Fruit fly (Drosophila melanogaster) whole organism, embryonic: ENCODE measurements around the gene Hsp67Ba.

Experiments
- Asciz ChIP-seq: fragments of 200-800 bp; sonication (Bioruptor generic); optimal IDR thresholded peaks from 2 replicates; lab custom pipeline; 2017; ENCODE audit warnings: missing biosample characterization, mild to moderate bottlenecking, missing genetic modification characterization, missing genetic modification reagents
- B-H2 ChIP-seq: fragments of 200-800 bp; sonication (Bioruptor generic); optimal IDR thresholded peaks from 2 replicates; lab custom pipeline; 2018; ENCODE audit warnings: missing biosample characterization, mild to moderate bottlenecking, missing genetic modification characterization
- Bgb ChIP-seq: fragments of 200-800 bp; sonication (Bioruptor generic); IDR thresholded peaks from 2 replicates; pipeline ENCODE4 v1.3.6; 2022; ENCODE audit warnings: missing biosample characterization, missing genetic modification characterization; ENCODE audit not compliant: partially characterized antibody
- BtbVII ChIP-seq: fragments of 200-800 bp; sonication (Bioruptor generic); optimal IDR thresholded peaks from 3 replicates; lab custom pipeline; 2017; ENCODE audit warnings: missing biosample characterization, mild to moderate bottlenecking, missing genetic modification characterization
- CG10543 ChIP-seq: fragments of 200-800 bp; sonication (Bioruptor generic); optimal IDR thresholded peaks from 3 replicates; lab custom pipeline; 2017; ENCODE audit warnings: missing biosample characterization, mild to moderate bottlenecking, missing genetic modification characterization, moderate library complexity
- CG11247 ChIP-seq: fragments of 200-800 bp; sonication (Bioruptor generic); IDR thresholded peaks from 2 replicates; pipeline ENCODE4 v1.3.6; 2022; ENCODE audit warnings: missing biosample characterization, missing genetic modification characterization
- CG11456 ChIP-seq: fragments of 200-800 bp; sonication (Bioruptor generic); IDR thresholded peaks from 3 replicates; pipeline ENCODE4 v1.3.6; 2022; ENCODE audit warnings: missing biosample characterization, missing genetic modification characterization
- CG14441 ChIP-seq: fragments of 200-800 bp; sonication (Bioruptor generic); IDR thresholded peaks from 2 replicates; pipeline ENCODE4 v1.3.6; 2022; ENCODE audit warnings: missing biosample characterization, missing genetic modification characterization
- CG1529 ChIP-seq: fragments of 200-800 bp; sonication (Bioruptor generic); optimal IDR thresholded peaks from 3 replicates; lab custom pipeline; 2018; ENCODE audit warnings: missing biosample characterization, missing genetic modification characterization
- CG17568 ChIP-seq: fragments of 200-800 bp; sonication (Bioruptor generic); optimal IDR thresholded peaks from 2 replicates; lab custom pipeline; 2018; ENCODE audit warnings: missing biosample characterization, mild to moderate bottlenecking, missing genetic modification characterization, moderate library complexity
- CG17912 ChIP-seq: fragments of 200-800 bp; sonication (Bioruptor generic); optimal IDR thresholded peaks from 2 replicates; lab custom pipeline; 2018; ENCODE audit warnings: missing biosample characterization, mild to moderate bottlenecking, missing genetic modification characterization
- CG30020 ChIP-seq: fragments of 200-800 bp; optimal IDR thresholded peaks from 2 replicates; lab custom pipeline; 2019; ENCODE audit warnings: missing biosample characterization, mild to moderate bottlenecking, missing genetic modification characterization, moderate library complexity
- CG4424 ChIP-seq: fragments of 200-800 bp; sonication (Bioruptor generic); optimal IDR thresholded peaks from 3 replicates; lab custom pipeline; 2016; ENCODE audit warnings: missing biosample characterization, missing genetic modification characterization
- CG7372 ChIP-seq: fragments of 200-800 bp; sonication (Bioruptor generic); IDR thresholded peaks from 2 replicates; pipeline ENCODE4 v1.3.6; 2022; ENCODE audit warnings: missing biosample characterization, missing genetic modification characterization
- CG7839 ChIP-seq: fragments of 200-800 bp; sonication (Bioruptor generic); optimal IDR thresholded peaks from 3 replicates; lab custom pipeline; 2018; ENCODE audit warnings: missing biosample characterization, mild to moderate bottlenecking, missing genetic modification characterization, moderate library complexity
- CG8290 ChIP-seq, 3 experiments: fragments of 200-800 bp; sonication (Bioruptor generic); optimal IDR thresholded peaks; 2 replicates each; lab custom pipeline; 2016 to 2019; ENCODE audit warnings: missing biosample characterization in 3 of 3, missing genetic modification characterization in 3 of 3, mild to moderate bottlenecking in 2 of 3, moderate library complexity in 1 of 3
- CG9215 ChIP-seq: fragments of 200-800 bp; sonication (Bioruptor generic); IDR thresholded peaks from 2 replicates; pipeline ENCODE4 v1.3.6; 2022; ENCODE audit warnings: missing biosample characterization, missing genetic modification characterization
- CTCF ChIP-seq: fragments of 200-800 bp; sonication (Bioruptor generic); optimal IDR thresholded peaks from 2 replicates; lab custom pipeline; 2017; ENCODE audit warnings: missing biosample characterization, mild to moderate bottlenecking, missing genetic modification characterization, moderate library complexity
- Chrac-16 ChIP-seq: fragments of 200-800 bp; sonication (Bioruptor generic); optimal IDR thresholded peaks from 3 replicates; lab custom pipeline; 2016; ENCODE audit warnings: missing biosample characterization, missing genetic modification characterization
- Fer3 ChIP-seq: fragments of 200-800 bp; sonication (Bioruptor generic); optimal IDR thresholded peaks from 2 replicates; lab custom pipeline; 2018; ENCODE audit warnings: missing biosample characterization, mild to moderate bottlenecking, missing genetic modification characterization, moderate library complexity
- H15 ChIP-seq: fragments of 200-800 bp; sonication (Bioruptor generic); IDR thresholded peaks from 3 replicates; pipeline ENCODE4 v1.3.6; 2022; ENCODE audit warnings: missing biosample characterization, missing genetic modification characterization
- H2.0 ChIP-seq: fragments of 200-800 bp; sonication (Bioruptor generic); IDR thresholded peaks from 2 replicates; pipeline ENCODE4 v1.3.6; 2022; ENCODE audit warnings: missing biosample characterization, missing genetic modification characterization
- HHEX ChIP-seq: fragments of 200-800 bp; sonication (Bioruptor generic); optimal IDR thresholded peaks from 3 replicates; lab custom pipeline; 2017; ENCODE audit warnings: missing biosample characterization, mild to moderate bottlenecking, missing genetic modification characterization, missing genetic modification reagents
- Hmr ChIP-seq: fragments of 200-800 bp; sonication (Bioruptor generic); optimal IDR thresholded peaks from 3 replicates; lab custom pipeline; 2017; ENCODE audit warnings: mild to moderate bottlenecking, missing biosample characterization, missing genetic modification reagents, missing genetic modification characterization
- Hr3 ChIP-seq: fragments of 200-800 bp; sonication (Bioruptor generic); optimal IDR thresholded peaks from 3 replicates; lab custom pipeline; 2016; ENCODE audit warnings: missing biosample characterization, missing genetic modification characterization
- Hr51 ChIP-seq, 2 experiments: fragments of 200-800 bp; sonication (Bioruptor generic); optimal IDR thresholded peaks; 2 replicates in 1 of 2; 3 replicates in 1 of 2; lab custom pipeline; 2016 to 2018; ENCODE audit warnings: missing biosample characterization in 2 of 2, missing genetic modification characterization in 2 of 2, mild to moderate bottlenecking in 1 of 2, moderate library complexity in 1 of 2
- Hsf ChIP-seq: fragments of 200-800 bp; sonication (Bioruptor generic); optimal IDR thresholded peaks from 3 replicates; lab custom pipeline; 2016; ENCODE audit warnings: missing biosample characterization, missing genetic modification characterization
- NFAT ChIP-seq: fragments of 200-800 bp; sonication (Bioruptor generic); IDR thresholded peaks from 2 replicates; pipeline ENCODE4 v1.3.6; 2022; ENCODE audit warnings: missing biosample characterization, missing genetic modification characterization
- Nf-YA ChIP-seq: fragments of 200-800 bp; sonication (Bioruptor generic); IDR thresholded peaks from 2 replicates; pipeline ENCODE4 v1.3.6; 2022; ENCODE audit warnings: missing biosample characterization, missing genetic modification characterization
- Rfx ChIP-seq: fragments of 200-800 bp; sonication (Bioruptor generic); IDR thresholded peaks from 2 replicates; pipeline ENCODE4 v1.3.6; 2022; ENCODE audit warnings: missing biosample characterization, missing genetic modification characterization
- Sox100B ChIP-seq: fragments of 200-800 bp; sonication (Bioruptor generic); optimal IDR thresholded peaks from 3 replicates; lab custom pipeline; 2018; ENCODE audit warnings: missing biosample characterization, mild to moderate bottlenecking, missing genetic modification characterization
- TFAM ChIP-seq: fragments of 200-800 bp; sonication (Bioruptor generic); optimal IDR thresholded peaks from 2 replicates; lab custom pipeline; 2017; ENCODE audit warnings: missing biosample characterization, missing genetic modification characterization, inconsistent platforms
- br ChIP-seq: fragments of >200 bp; optimal IDR thresholded peaks from 2 replicates; lab custom pipeline; 2017
- caup ChIP-seq: fragments of 200-800 bp; sonication (Bioruptor generic); optimal IDR thresholded peaks from 3 replicates; lab custom pipeline; 2017; ENCODE audit warnings: missing biosample characterization, mild to moderate bottlenecking, missing genetic modification characterization, moderate library complexity; ENCODE audit not compliant: severe bottlenecking
- chif ChIP-seq, 2 experiments: fragments of 200-800 bp; sonication (Bioruptor generic); optimal IDR thresholded peaks; 3 replicates each; lab custom pipeline; 2016; ENCODE audit warnings: missing biosample characterization in 2 of 2, missing genetic modification characterization in 2 of 2
- ci ChIP-seq: fragments of 200-800 bp; sonication (Bioruptor generic); IDR thresholded peaks from 3 replicates; pipeline ENCODE4 v1.3.6; 2022; ENCODE audit warnings: missing biosample characterization, missing genetic modification characterization
- da ChIP-seq: fragments of 200-800 bp; sonication (Bioruptor generic); optimal IDR thresholded peaks from 2 replicates; lab custom pipeline; 2016; ENCODE audit warnings: missing biosample characterization, missing genetic modification characterization
- dysf ChIP-seq: fragments of 200-800 bp; sonication (Bioruptor generic); IDR thresholded peaks from 3 replicates; pipeline ENCODE4 v1.3.6; 2022; ENCODE audit warnings: missing biosample characterization, missing genetic modification characterization
- ewg ChIP-seq: fragments of 200-800 bp; sonication (Bioruptor generic); optimal IDR thresholded peaks from 3 replicates; lab custom pipeline; 2017; ENCODE audit warnings: mild to moderate bottlenecking, missing biosample characterization, missing genetic modification reagents, missing genetic modification characterization
- gsb ChIP-seq: fragments of 200-800 bp; sonication (Bioruptor generic); IDR thresholded peaks from 2 replicates; pipeline ENCODE4 v1.3.6; 2022; ENCODE audit warnings: missing biosample characterization, missing genetic modification characterization
- hbn ChIP-seq: fragments of 200-800 bp; sonication (Bioruptor generic); IDR thresholded peaks from 2 replicates; pipeline ENCODE4 v1.3.6; 2022; ENCODE audit warnings: missing biosample characterization, missing genetic modification characterization; ENCODE audit not compliant: partially characterized antibody
- knrl ChIP-seq: fragments of 200-800 bp; sonication (Bioruptor generic); IDR thresholded peaks from 3 replicates; pipeline ENCODE4 v1.3.6; 2022; ENCODE audit warnings: missing biosample characterization, missing genetic modification characterization; ENCODE audit not compliant: partially characterized antibody
- mirr ChIP-seq: fragments of 200-800 bp; sonication (Bioruptor generic); optimal IDR thresholded peaks from 3 replicates; lab custom pipeline; 2018; ENCODE audit warnings: missing biosample characterization, mild to moderate bottlenecking, missing genetic modification characterization
- slbo ChIP-seq: fragments of 200-800 bp; sonication (Bioruptor generic); IDR thresholded peaks from 2 replicates; pipeline ENCODE4 v1.3.6; 2022; ENCODE audit warnings: missing biosample characterization, missing genetic modification characterization
- sob ChIP-seq: fragments of 200-800 bp; sonication (Bioruptor generic); IDR thresholded peaks from 2 replicates; pipeline ENCODE4 v1.3.6; 2022; ENCODE audit warnings: missing biosample characterization, missing genetic modification characterization
- tgo ChIP-seq: fragments of 200-800 bp; sonication (Bioruptor generic); IDR thresholded peaks from 3 replicates; pipeline ENCODE4 v1.3.6; 2022; ENCODE audit warnings: missing biosample characterization, missing genetic modification characterization
- tin ChIP-seq: fragments of 200-800 bp; sonication (Bioruptor generic); optimal IDR thresholded peaks from 3 replicates; lab custom pipeline; 2016; ENCODE audit warnings: missing biosample characterization, missing genetic modification characterization
- unpg ChIP-seq: fragments of 200-800 bp; sonication (Bioruptor generic); optimal IDR thresholded peaks from 3 replicates; lab custom pipeline; 2018; ENCODE audit warnings: missing biosample characterization, mild to moderate bottlenecking, missing genetic modification characterization, moderate library complexity
- zfh1 ChIP-seq: fragments of 200-800 bp; sonication (Bioruptor generic); IDR thresholded peaks from 3 replicates; pipeline ENCODE4 v1.3.6; 2022; ENCODE audit warnings: missing biosample characterization, missing genetic modification characterization

Gene Hsp67Ba

DNA sequence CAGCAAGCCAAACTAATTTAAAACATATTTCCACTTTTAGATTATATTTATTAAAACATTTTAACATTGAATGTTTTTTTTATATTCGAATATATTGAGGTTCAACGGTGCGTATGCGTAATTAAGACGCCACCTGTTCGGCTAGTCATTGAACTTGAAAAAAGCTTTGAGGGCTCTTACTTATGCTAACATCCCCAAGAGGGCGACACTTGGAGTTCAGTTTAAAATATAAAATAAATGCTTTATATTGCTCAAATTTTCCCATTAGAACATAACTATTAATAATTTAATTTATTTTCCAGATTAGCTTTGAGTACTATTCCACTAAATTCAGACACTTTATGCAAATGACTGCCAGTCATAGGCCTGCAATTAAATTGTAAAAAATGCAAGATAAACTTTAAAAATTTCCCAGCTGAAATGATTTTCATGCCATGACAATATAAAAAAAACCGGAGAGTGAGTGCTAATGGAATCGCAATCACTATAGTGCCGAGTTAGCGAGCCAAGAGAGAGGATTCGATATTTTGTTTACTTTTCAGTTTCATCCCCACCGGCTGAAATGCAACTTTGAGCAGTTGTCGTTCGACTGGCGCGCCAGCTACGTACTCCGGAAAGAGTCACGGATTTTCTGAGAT, 45.5 kb downstream of the Hsp67Ba start, which contains the start of gene PGRP-LA (continued):
- TF ChIP-seq H2.0 (GFP tag; lab: Robert Waterston, UW) = peak; percentile 29; the same call in 1 of the 2 replicates
- peak; percentile 20 for TF ChIP-seq Sox100B (GFP tag; lab: Kevin White, UChicago)
- TF ChIP-seq unpg (GFP tag; lab: Kevin White, UChicago) = peak; percentile 46
- TF ChIP-seq mirr (GFP tag; lab: Kevin White, UChicago) = peak; percentile 11
- TF ChIP-seq Fer3 (tag; lab: Kevin White, UChicago) = peak; percentile 29
- no peak for TF ChIP-seq CG9215 (GFP tag; lab: Robert Waterston, UW)
- peak; percentile 70; the same call in 2 of the 3 replicates for TF ChIP-seq ci
- peak; percentile 40 for TF ChIP-seq CG1529 (GFP tag; lab: Kevin White, UChicago)
- peak; percentile 64; the same call in 1 of the 2 replicates for TF ChIP-seq sob (GFP tag; lab: Robert Waterston, UW)
- TF ChIP-seq H15 (GFP tag; lab: Robert Waterston, UW) = 0 out of 3 replicates have a peak, but pooled peaks have one; percentile 35
- no peak for TF ChIP-seq CG17912
- peak; percentile 2 for TF ChIP-seq tin (GFP tag; lab: Kevin White, UChicago)
- TF ChIP-seq CG17568 (GFP tag; lab: Kevin White, UChicago) = no peak
- no peak for TF ChIP-seq br (lab: Kevin White, UChicago)
- TF ChIP-seq B-H2 (GFP tag; lab: Kevin White, UChicago) = peak; percentile 31
- TF ChIP-seq CG11247 = peak; percentile 80
- TF ChIP-seq Bgb (GFP tag; lab: Robert Waterston, UW) = no peak
- TF ChIP-seq CG30020 = no peak
- TF ChIP-seq Asciz = peak; percentile 29
- TF ChIP-seq CG7839 (tag; lab: Kevin White, UChicago) = peak; percentile 52
- TF ChIP-seq CG8290 (GFP tag; optimal IDR thresholded peaks at IDR 0.05; lab: Kevin White, UChicago) = no peak
- peak in 1 of 2 experiments; percentile 40 for TF ChIP-seq CG8290 (tag; optimal IDR thresholded peaks at IDR 0.05; lab: Kevin White, UChicago)
- peak; percentile 68; the same call in 2 of the 3 replicates for TF ChIP-seq dysf (GFP tag; lab: Robert Waterston, UW)
- peak; percentile 18 for TF ChIP-seq CG10543 (GFP tag; lab: Kevin White, UChicago)
- TF ChIP-seq HHEX (GFP tag; lab: Kevin White, UChicago) = peak; percentile 9
- peak; percentile 40; the same call in 1 of the 3 replicates for TF ChIP-seq tgo (GFP tag; lab: Robert Waterston, UW)
- peak; percentile 30 for TF ChIP-seq Hsf (GFP tag; lab: Kevin White, UChicago)
- no peak for TF ChIP-seq TFAM
- no peak for TF ChIP-seq chif (GFP tag; optimal IDR thresholded peaks at IDR 0.05; lab: Kevin White, UChicago)
- TF ChIP-seq knrl = no peak
- peak in 1 of 2 experiments; percentile 52 for TF ChIP-seq Hr51 (GFP tag; optimal IDR thresholded peaks at IDR 0.05; lab: Kevin White, UChicago)
- TF ChIP-seq CG14441 (GFP tag; lab: Robert Waterston, UW) = 0 out of 2 replicates have a peak, but pooled peaks have one; percentile 52
- TF ChIP-seq NFAT (GFP tag; lab: Robert Waterston, UW) = peak; percentile 64; the same call in 1 of the 2 replicates
- TF ChIP-seq CG7372 (GFP tag; lab: Robert Waterston, UW) = peak; percentile 98
- TF ChIP-seq CTCF = peak; percentile 95
- peak; percentile 84 for TF ChIP-seq Rfx (GFP tag; lab: Robert Waterston, UW)
- peak; percentile 31 for TF ChIP-seq caup (GFP tag; lab: Kevin White, UChicago)
- peak; percentile 27 for TF ChIP-seq Hmr (GFP tag; lab: Kevin White, UChicago)
- no peak for TF ChIP-seq da
- no peak for TF ChIP-seq Nf-YA (GFP tag; lab: Robert Waterston, UW)
- TF ChIP-seq ewg = peak; percentile 11
- TF ChIP-seq BtbVII (GFP tag; lab: Kevin White, UChicago) = peak; percentile 13
- TF ChIP-seq hbn = no peak
- peak; percentile 1 for TF ChIP-seq Chrac-16 (GFP tag; lab: Kevin White, UChicago)
- peak; percentile 57 for TF ChIP-seq slbo (GFP tag; lab: Robert Waterston, UW)
- peak; percentile 37; the same call in 1 of the 2 replicates for TF ChIP-seq gsb (GFP tag; lab: Robert Waterston, UW)
- peak; percentile 4 for TF ChIP-seq Hr3
- peak; percentile 84 for TF ChIP-seq CG11456
- peak; percentile 34; the same call in 1 of the 3 replicates for TF ChIP-seq zfh1 (GFP tag; lab: Robert Waterston, UW)
- TF ChIP-seq CG4424 (GFP tag; lab: Kevin White, UChicago) = peak; percentile 23
